Worm (Caenorhabditis elegans) whole organism, L4 larva: ENCODE results near the gene vang-1.

Experiments
- Y75B8A.6 ChIP-seq: fragments of 200-800 bp; sonication (Bioruptor generic); IDR thresholded peaks from 2 replicates; pipeline ENCODE4 v1.3.6; 2022; ENCODE audit warnings: missing genetic modification reagents, missing genetic modification characterization, missing compliant biosample characterization
- daf-16 ChIP-seq, 3 experiments: sonication (generic microtip); optimal IDR thresholded peaks; 2 replicates each; lab custom pipeline; 2016 to 2017; ENCODE audit warnings: missing genetic modification characterization in 3 of 3, missing genetic modification reagents in 3 of 3, mild to moderate bottlenecking in 2 of 3, missing compliant biosample characterization in 2 of 3, missing biosample characterization in 1 of 3, moderate library complexity in 1 of 3
- daf-19 ChIP-seq: fragments of 200-800 bp; sonication (Bioruptor generic); conservative IDR thresholded peaks from 2 replicates; pipeline ENCODE4 v1.3.6; 2022; ENCODE audit warnings: missing genetic modification characterization, missing compliant biosample characterization
- nhr-28 ChIP-seq: fragments of 150-350 bp; optimal IDR thresholded peaks from 2 replicates; lab custom pipeline; 2014; ENCODE audit warnings: missing biosample characterization, missing genetic modification characterization
- pqm-1 ChIP-seq: sonication (generic microtip); optimal IDR thresholded peaks from 2 replicates; lab custom pipeline; 2017; ENCODE audit warnings: missing biosample characterization, missing genetic modification characterization
- snpc-1.2 ChIP-seq: fragments of 200-800 bp; sonication (Bioruptor generic); IDR thresholded peaks from 2 replicates; pipeline ENCODE4 v1.3.6; 2022; ENCODE audit warnings: missing genetic modification reagents, missing genetic modification characterization, missing compliant biosample characterization
- snpc-4 ChIP-seq: fragments of 150-350 bp; optimal IDR thresholded peaks from 2 replicates; lab custom pipeline; 2014; ENCODE audit warnings: missing biosample characterization, missing genetic modification characterization
- ztf-11 ChIP-seq: fragments of 150-350 bp; optimal IDR thresholded peaks from 2 replicates; lab custom pipeline; 2014; ENCODE audit warnings: missing biosample characterization, missing genetic modification characterization

DNA sequence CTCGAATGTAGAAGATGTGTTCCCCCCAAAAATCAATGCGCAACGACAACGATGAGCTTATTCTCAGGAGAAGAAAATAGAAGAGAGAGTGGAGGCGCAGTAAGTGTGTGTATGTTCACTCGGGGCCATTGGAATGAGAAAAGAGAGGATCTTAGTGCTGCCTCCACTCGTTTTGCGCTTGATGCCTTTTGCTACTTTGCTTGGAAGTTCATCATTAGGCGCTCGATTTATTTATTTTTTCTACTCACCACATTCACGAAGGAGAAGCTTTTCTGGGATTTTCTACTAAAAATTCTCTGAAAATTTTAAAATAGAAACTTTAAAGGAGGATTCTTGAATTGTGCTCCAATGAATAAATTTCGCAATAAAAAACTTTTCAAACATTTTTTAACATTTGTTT is 12.6 kb downstream of the vang-1 start, which contains the start of gene F52B10.3:
- TF ChIP-seq Y75B8A.6 (GFP tag; lab: Robert Waterston, UW) (no peak), nhr-28 (no peak), snpc-1.2 (GFP tag; lab: Robert Waterston, UW) (no peak), daf-16 (GFP tag; optimal IDR thresholded peaks at IDR 0.05; lab: Kevin White, UChicago) (no peak), daf-16 (tag; optimal IDR thresholded peaks at IDR 0.05; lab: Kevin White, UChicago) (no peak), daf-19 (no peak), ztf-11 (no peak), snpc-4 (tag; lab: Kevin White, UChicago) (no peak), pqm-1 (no peak)
